Fruit fly (Drosophila melanogaster): ENCODE results near the gene kuk.
A peak's percentile ranks its signal among the peaks of the same experiment; 100 is the strongest.

kuk gene

dm6 chr3R:17087977-17088618, 8.1 kb downstream of the kuk start, which contains the start of gene cal1:
TSS of gene cal1 (plus strand) at chr3R:17088280.
- TF ChIP-seq fd96Ca (GFP tag; IDR thresholded peaks at IDR 0.05) (no peak), CG14655 (GFP tag; optimal IDR thresholded peaks at IDR 0.05) (no peak), EcR (GFP tag; optimal IDR thresholded peaks at IDR 0.05) (no peak), CG12605 (GFP tag; IDR thresholded peaks at IDR 0.05) (no peak), CG9948 (tag; optimal IDR thresholded peaks at IDR 0.05) (no peak), Pif1B (GFP tag; optimal IDR thresholded peaks at IDR 0.05) (no peak)

dm6 chr3R:17108881-17109280, 28.8 kb downstream of the kuk start:
- TF ChIP-seq CG10348 (GFP tag; IDR thresholded peaks at IDR 0.05), result no peak
- no peak for TF ChIP-seq CG9948 (tag; optimal IDR thresholded peaks at IDR 0.05)
- no peak for TF ChIP-seq fd96Ca (GFP tag; IDR thresholded peaks at IDR 0.05)
- TF ChIP-seq CG4496 (GFP tag; IDR thresholded peaks at IDR 0.05), result no peak
- TF ChIP-seq Pif1A (GFP tag; optimal IDR thresholded peaks at IDR 0.05), result no peak
- no peak for TF ChIP-seq EcR (GFP tag; optimal IDR thresholded peaks at IDR 0.05)
- TF ChIP-seq CG14655 (GFP tag; optimal IDR thresholded peaks at IDR 0.05), result no peak
- TF ChIP-seq CG32121 (GFP tag; IDR thresholded peaks at IDR 0.05), result no peak
- TF ChIP-seq CG8159 (tag; optimal IDR thresholded peaks at IDR 0.05), result no peak
- no peak for TF ChIP-seq Pif1B (GFP tag; optimal IDR thresholded peaks at IDR 0.05)
- TF ChIP-seq CG13204 (GFP tag; optimal IDR thresholded peaks at IDR 0.05), result no peak
- TF ChIP-seq CG17806 (tag; optimal IDR thresholded peaks at IDR 0.05), result no peak
- no peak for TF ChIP-seq Snoo (tag; optimal IDR thresholded peaks at IDR 0.05)
- TF ChIP-seq Ets98B (GFP tag; IDR thresholded peaks at IDR 0.05), result no peak

- no peak for TF ChIP-seq Pif1B (GFP tag; optimal IDR thresholded peaks at IDR 0.05)
- TF ChIP-seq CG8159 (tag; optimal IDR thresholded peaks at IDR 0.05), result no peak
- peak; percentile 96 for TF ChIP-seq EcR (GFP tag; optimal IDR thresholded peaks at IDR 0.05)
- no peak for TF ChIP-seq CG32121 (GFP tag; IDR thresholded peaks at IDR 0.05)
These were observed 31.1 kb downstream of the kuk start for dm6 chr3R:17110880-17111726.

dm6 chr3R:17115668-17116067, 35.6 kb downstream of the kuk start:
- no peak for TF ChIP-seq Pif1B (GFP tag; optimal IDR thresholded peaks at IDR 0.05)
- TF ChIP-seq CG17806 (tag; optimal IDR thresholded peaks at IDR 0.05), result no peak
- TF ChIP-seq EcR (GFP tag; optimal IDR thresholded peaks at IDR 0.05), result no peak
- TF ChIP-seq CG32121 (GFP tag; IDR thresholded peaks at IDR 0.05), result no peak
- no peak for TF ChIP-seq CG4496 (GFP tag; IDR thresholded peaks at IDR 0.05)
- no peak for TF ChIP-seq Snoo (tag; optimal IDR thresholded peaks at IDR 0.05)
- no peak for TF ChIP-seq CG34367 (tag; optimal IDR thresholded peaks at IDR 0.05)
- TF ChIP-seq D1 (tag; optimal IDR thresholded peaks at IDR 0.05), result no peak
- TF ChIP-seq gl (tag; optimal IDR thresholded peaks at IDR 0.05), result no peak
- no peak for TF ChIP-seq CG9948 (tag; optimal IDR thresholded peaks at IDR 0.05)
- TF ChIP-seq Pif1A (GFP tag; optimal IDR thresholded peaks at IDR 0.05), result no peak
- TF ChIP-seq Ets98B (GFP tag; IDR thresholded peaks at IDR 0.05), result no peak
- TF ChIP-seq CG8159 (tag; optimal IDR thresholded peaks at IDR 0.05), result no peak
- TF ChIP-seq CG14655 (GFP tag; optimal IDR thresholded peaks at IDR 0.05), result no peak

- peak; percentile 46; the same call in 2 of the 3 replicates for TF ChIP-seq CG4496 (GFP tag; IDR thresholded peaks at IDR 0.05)
- peak; percentile 43 for TF ChIP-seq CG8159 (tag; optimal IDR thresholded peaks at IDR 0.05)
- TF ChIP-seq gl (tag; optimal IDR thresholded peaks at IDR 0.05), result no peak
- no peak for TF ChIP-seq CG14655 (GFP tag; optimal IDR thresholded peaks at IDR 0.05)
- TF ChIP-seq CG17806 (tag; optimal IDR thresholded peaks at IDR 0.05), result peak; percentile 14
- no peak for TF ChIP-seq Ets98B (GFP tag; IDR thresholded peaks at IDR 0.05)
- no peak for TF ChIP-seq EcR (GFP tag; optimal IDR thresholded peaks at IDR 0.05)
- TF ChIP-seq CG15710 (tag; optimal IDR thresholded peaks at IDR 0.05), result no peak
- TF ChIP-seq CG32121 (GFP tag; IDR thresholded peaks at IDR 0.05), result no peak
- TF ChIP-seq CG8301 (tag; optimal IDR thresholded peaks at IDR 0.05), result no peak
These were observed 36.2 kb downstream of the kuk start for dm6 chr3R:17116231-17116630.

dm6 chr3R:17117607-17118327, 37.7 kb downstream of the kuk start:
- no peak for TF ChIP-seq D1 (tag; optimal IDR thresholded peaks at IDR 0.05)
- TF ChIP-seq EcR (GFP tag; optimal IDR thresholded peaks at IDR 0.05), result peak; percentile 80
- peak; percentile 32 for TF ChIP-seq Pif1B (GFP tag; optimal IDR thresholded peaks at IDR 0.05)
- peak; percentile 7 for TF ChIP-seq CG17806 (tag; optimal IDR thresholded peaks at IDR 0.05)
- peak; percentile 12 for TF ChIP-seq Pif1A (GFP tag; optimal IDR thresholded peaks at IDR 0.05)
- TF ChIP-seq CG4496 (GFP tag; IDR thresholded peaks at IDR 0.05), result peak; percentile 36; the same call in 1 of the 3 replicates
- TF ChIP-seq CG13204 (GFP tag; optimal IDR thresholded peaks at IDR 0.05), result peak; percentile 6
- TF ChIP-seq Ets98B (GFP tag; IDR thresholded peaks at IDR 0.05), result no peak
- TF ChIP-seq CG8301 (tag; optimal IDR thresholded peaks at IDR 0.05), result peak; percentile 37
- TF ChIP-seq CG32121 (GFP tag; IDR thresholded peaks at IDR 0.05), result no peak
- TF ChIP-seq CG14655 (GFP tag; optimal IDR thresholded peaks at IDR 0.05), result peak; percentile 60
- no peak for TF ChIP-seq CG10348 (GFP tag; IDR thresholded peaks at IDR 0.05)
- peak; percentile 56 for TF ChIP-seq CG9948 (tag; optimal IDR thresholded peaks at IDR 0.05)
- no peak for TF ChIP-seq CG12605 (GFP tag; IDR thresholded peaks at IDR 0.05)
- TF ChIP-seq gl (tag; optimal IDR thresholded peaks at IDR 0.05), result no peak
- no peak for TF ChIP-seq rn (GFP tag; IDR thresholded peaks at IDR 0.05)
- TF ChIP-seq fd96Ca (GFP tag; IDR thresholded peaks at IDR 0.05), result 0 out of 3 replicates have a peak, but pooled peaks have one; percentile 47
- peak; percentile 66 for TF ChIP-seq Snoo (tag; optimal IDR thresholded peaks at IDR 0.05)
- TF ChIP-seq CG8159 (tag; optimal IDR thresholded peaks at IDR 0.05), result peak; percentile 63
- peak; percentile 69 for TF ChIP-seq CG15710 (tag; optimal IDR thresholded peaks at IDR 0.05)
- peak; percentile 52 for TF ChIP-seq CG34367 (tag; optimal IDR thresholded peaks at IDR 0.05)
